Worm (Caenorhabditis elegans) whole organism, L4 larva: Measurements from ENCODE around the gene srd-42.

Source experiments
- fkh-10 ChIP-seq: fragments of 150-350 bp; optimal IDR thresholded peaks from 2 replicates; lab custom pipeline; 2014; ENCODE audit warnings: missing biosample characterization, missing genetic modification reagents, missing genetic modification characterization
- jun-1 ChIP-seq: fragments of 150-350 bp; optimal IDR thresholded peaks from 2 replicates; lab custom pipeline; 2014; ENCODE audit warnings: missing biosample characterization, missing genetic modification reagents, missing genetic modification characterization
- lin-15B ChIP-seq: fragments of 150-350 bp; sonication (generic microtip); optimal IDR thresholded peaks from 3 replicates; lab custom pipeline; 2014; ENCODE audit warnings: missing biosample characterization, missing genetic modification characterization
- madf-9 ChIP-seq: fragments of 200-800 bp; sonication (Bioruptor generic); conservative IDR thresholded peaks from 2 replicates; pipeline ENCODE4 v1.3.6; 2022; ENCODE audit warnings: missing genetic modification reagents, missing genetic modification characterization, missing compliant biosample characterization
- mdl-1 ChIP-seq, 2 experiments: fragments of 150-350 bp in 1 of 2; sonication (generic microtip) in 1 of 2; optimal IDR thresholded peaks; 2 replicates each; lab custom pipeline; 2014 to 2017; ENCODE audit warnings: missing biosample characterization in 2 of 2, missing genetic modification characterization in 2 of 2
- mxl-3 ChIP-seq: fragments of 200-800 bp; sonication (Bioruptor generic); optimal IDR thresholded peaks from 2 replicates; lab custom pipeline; 2018; ENCODE audit warnings: mild to moderate bottlenecking, missing genetic modification characterization, missing compliant biosample characterization
- nhr-41 ChIP-seq: fragments of 200-800 bp; sonication (Bioruptor generic); IDR thresholded peaks from 2 replicates; pipeline ENCODE4 v1.3.6; 2022; ENCODE audit warnings: missing genetic modification reagents, missing genetic modification characterization, missing compliant biosample characterization
- nhr-42 ChIP-seq: fragments of 200-800 bp; sonication (Bioruptor generic); IDR thresholded peaks from 2 replicates; pipeline ENCODE4 v1.3.6; 2022; ENCODE audit warnings: missing genetic modification characterization, missing compliant biosample characterization
- rbr-2 ChIP-seq: sonication (generic microtip); optimal IDR thresholded peaks from 2 replicates; lab custom pipeline; 2016; ENCODE audit warnings: missing genotype, missing genetic modification characterization, missing compliant biosample characterization
- unc-130 ChIP-seq: sonication (generic microtip); optimal IDR thresholded peaks from 2 replicates; lab custom pipeline; 2016; ENCODE audit warnings: missing genetic modification reagents, missing genetic modification characterization, missing compliant biosample characterization
- unc-62 ChIP-seq, 3 experiments: fragments of 150-350 bp in 1 of 3; sonication (generic microtip); optimal IDR thresholded peaks in 2 of 3; peaks in 1 of 3; 1 replicate in 1 of 3; 2 replicates in 2 of 3; lab custom pipeline; 2014 to 2017; ENCODE audit warnings: missing biosample characterization in 3 of 3, missing genetic modification characterization in 3 of 3, missing genetic modification reagents in 3 of 3, missing genotype in 1 of 3
- zag-1 ChIP-seq: fragments of 150-350 bp; optimal IDR thresholded peaks from 2 replicates; lab custom pipeline; 2014; ENCODE audit warnings: missing biosample characterization, missing genetic modification characterization
- ztf-11 ChIP-seq: fragments of 150-350 bp; optimal IDR thresholded peaks from 2 replicates; lab custom pipeline; 2014; ENCODE audit warnings: missing biosample characterization, missing genetic modification characterization

ce11 chrX:13294669-13295068 is 8.6 kb downstream of the srd-42 start, which contains the start of gene srd-36:
- TF ChIP-seq ztf-11 = no peak
- no peak for TF ChIP-seq lin-15B (tag; lab: Kevin White, UChicago)
- no peak for TF ChIP-seq unc-62 (GFP tag; optimal IDR thresholded peaks at IDR 0.05 in 1 of 2; lab: Kevin White, UChicago)
- TF ChIP-seq unc-62 (tag; optimal IDR thresholded peaks at IDR 0.05; lab: Kevin White, UChicago) = no peak
- no peak for TF ChIP-seq unc-130 (GFP tag; lab: Kevin White, UChicago)
- TF ChIP-seq rbr-2 (tag; lab: Kevin White, UChicago) = no peak
- no peak for TF ChIP-seq fkh-10
- no peak for TF ChIP-seq zag-1
- no peak for TF ChIP-seq mdl-1 (tag; optimal IDR thresholded peaks at IDR 0.05; lab: Kevin White, UChicago)
- no peak for TF ChIP-seq nhr-42
- TF ChIP-seq madf-9 (GFP tag; lab: Robert Waterston, UW) = no peak
- TF ChIP-seq jun-1 = no peak
- TF ChIP-seq mxl-3 (GFP tag; lab: Kevin White, UChicago) = no peak
- no peak for TF ChIP-seq nhr-41
